Fruit fly (Drosophila melanogaster) whole organism, embryonic: ENCODE results near the gene yellow-e3.

Source experiments
- Abd-B ChIP-seq: fragments of 200-800 bp; sonication (Bioruptor generic); optimal IDR thresholded peaks from 2 replicates; lab custom pipeline; 2018; ENCODE audit warnings: missing biosample characterization, mild to moderate bottlenecking, missing genetic modification characterization, moderate library complexity
- Awh ChIP-seq: fragments of 200-800 bp; sonication (Bioruptor generic); IDR thresholded peaks from 2 replicates; pipeline ENCODE4, ENCODE4 v1.3.6; 2022; ENCODE audit warnings: missing biosample characterization, missing genetic modification characterization
- BEAF-32 ChIP-seq: fragments of 200-800 bp; sonication (Bioruptor generic); optimal IDR thresholded peaks from 3 replicates; lab custom pipeline; 2017; ENCODE audit warnings: missing biosample characterization, missing genetic modification characterization, mild to moderate bottlenecking, moderate library complexity, missing genetic modification reagents
- CG10267 ChIP-seq: fragments of 200-800 bp; sonication (Bioruptor generic); optimal IDR thresholded peaks from 2 replicates; lab custom pipeline; 2018; ENCODE audit warnings: missing biosample characterization, mild to moderate bottlenecking, missing genetic modification characterization, moderate library complexity
- CG11560 ChIP-seq: fragments of 200-800 bp; sonication (Bioruptor generic); IDR thresholded peaks from 3 replicates; pipeline ENCODE4 v1.3.6; 2022; ENCODE audit warnings: missing biosample characterization, missing genetic modification characterization
- CG1233 ChIP-seq: fragments of 200-800 bp; sonication (Bioruptor generic); optimal IDR thresholded peaks from 4 replicates; lab custom pipeline; 2018; ENCODE audit warnings: missing biosample characterization, mild to moderate bottlenecking, missing genetic modification characterization
- CG13296 ChIP-seq: fragments of 200-800 bp; sonication (Bioruptor generic); optimal IDR thresholded peaks from 3 replicates; lab custom pipeline; 2018; ENCODE audit warnings: missing biosample characterization, mild to moderate bottlenecking, missing genetic modification characterization
- CG14441 ChIP-seq: fragments of 200-800 bp; sonication (Bioruptor generic); IDR thresholded peaks from 2 replicates; pipeline ENCODE4 v1.3.6; 2022; ENCODE audit warnings: missing biosample characterization, missing genetic modification characterization
- CG14965 ChIP-seq: fragments of 200-800 bp; sonication (Bioruptor generic); optimal IDR thresholded peaks from 2 replicates; lab custom pipeline; 2016; ENCODE audit warnings: missing biosample characterization, missing genetic modification characterization, borderline replicate concordance
- CG17361 ChIP-seq: fragments of 200-800 bp; sonication (Bioruptor generic); IDR thresholded peaks from 3 replicates; pipeline ENCODE4 v1.3.6; 2022; ENCODE audit warnings: missing biosample characterization, missing genetic modification characterization
- CG17912 ChIP-seq: fragments of 200-800 bp; sonication (Bioruptor generic); optimal IDR thresholded peaks from 2 replicates; lab custom pipeline; 2018; ENCODE audit warnings: missing biosample characterization, mild to moderate bottlenecking, missing genetic modification characterization
- CG18599 ChIP-seq: fragments of 200-800 bp; sonication (Bioruptor generic); optimal IDR thresholded peaks from 3 replicates; lab custom pipeline; 2017; ENCODE audit warnings: missing biosample characterization, missing genetic modification characterization, mild to moderate bottlenecking, moderate library complexity, missing genetic modification reagents
- CG2889 ChIP-seq: fragments of 200-800 bp; sonication (Bioruptor generic); IDR thresholded peaks from 3 replicates; pipeline ENCODE4 v1.3.6; 2022; ENCODE audit warnings: missing biosample characterization, missing genetic modification characterization
- CG33213 ChIP-seq: fragments of 200-800 bp; sonication (Bioruptor generic); optimal IDR thresholded peaks from 3 replicates; lab custom pipeline; 2016; ENCODE audit warnings: missing biosample characterization, missing genetic modification characterization
- CG3726 ChIP-seq: fragments of 200-800 bp; sonication (Bioruptor generic); IDR thresholded peaks from 3 replicates; pipeline ENCODE4, ENCODE4 v1.3.6; 2022; ENCODE audit warnings: missing biosample characterization, missing genetic modification characterization
- CG42726 ChIP-seq: fragments of 200-800 bp; sonication (Bioruptor generic); IDR thresholded peaks from 2 replicates; pipeline ENCODE4 v1.3.6; 2022; ENCODE audit warnings: missing biosample characterization, missing genetic modification characterization; ENCODE audit not compliant: partially characterized antibody
- CG4424 ChIP-seq: fragments of 200-800 bp; sonication (Bioruptor generic); optimal IDR thresholded peaks from 3 replicates; lab custom pipeline; 2016; ENCODE audit warnings: missing biosample characterization, missing genetic modification characterization
- CG4707 ChIP-seq: fragments of 200-800 bp; sonication (Bioruptor generic); optimal IDR thresholded peaks from 2 replicates; lab custom pipeline; 2018; ENCODE audit warnings: missing biosample characterization, mild to moderate bottlenecking, missing genetic modification characterization, moderate library complexity
- CG4730 ChIP-seq: fragments of 200-800 bp; sonication (Bioruptor generic); IDR thresholded peaks from 2 replicates; pipeline ENCODE4 v1.3.6; 2022; ENCODE audit warnings: missing biosample characterization, missing genetic modification characterization
- CG6689 ChIP-seq: fragments of 200-800 bp; sonication (Bioruptor generic); IDR thresholded peaks from 2 replicates; pipeline ENCODE4 v1.3.6; 2022; ENCODE audit warnings: missing biosample characterization, missing genetic modification characterization
- CG6854 ChIP-seq: fragments of 200-800 bp; sonication (Bioruptor generic); optimal IDR thresholded peaks from 3 replicates; lab custom pipeline; 2017; ENCODE audit warnings: missing biosample characterization, mild to moderate bottlenecking, missing genetic modification characterization
- E2f1 ChIP-seq: fragments of 200-800 bp; sonication (Bioruptor generic); IDR thresholded peaks from 2 replicates; pipeline ENCODE4 v1.3.6; 2022; ENCODE audit warnings: missing biosample characterization, missing genetic modification characterization
- Ets65A ChIP-seq: fragments of 200-800 bp; sonication (Bioruptor generic); peaks from one replicate; lab custom pipeline; 2016; ENCODE audit warnings: missing biosample characterization, missing genetic modification characterization
- Gsc ChIP-seq: fragments of 200-800 bp; sonication (Bioruptor generic); IDR thresholded peaks from 2 replicates; pipeline ENCODE4 v1.3.6; 2022; ENCODE audit warnings: missing biosample characterization, missing genetic modification characterization
- HLH3B ChIP-seq: fragments of 200-800 bp; sonication (Bioruptor generic); IDR thresholded peaks from 2 replicates; pipeline ENCODE4 v1.3.6; 2022; ENCODE audit warnings: missing biosample characterization, missing genetic modification characterization
- HLH54F ChIP-seq: fragments of 200-800 bp; sonication (Bioruptor generic); optimal IDR thresholded peaks from 3 replicates; lab custom pipeline; 2016; ENCODE audit warnings: missing biosample characterization, missing genetic modification characterization
- HLHmδ ChIP-seq: fragments of 200-800 bp; sonication (Bioruptor generic); optimal IDR thresholded peaks from 2 replicates; lab custom pipeline; 2018; ENCODE audit warnings: missing biosample characterization, mild to moderate bottlenecking, missing genetic modification characterization, moderate library complexity
- Oaz ChIP-seq: fragments of 200-800 bp; sonication (Bioruptor generic); IDR thresholded peaks from 2 replicates; pipeline ENCODE4 v1.3.6; 2022; ENCODE audit warnings: missing biosample characterization, missing genetic modification characterization
- Stat92E ChIP-seq, 3 experiments: fragments of >200 bp in 2 of 3; fragments of 200-800 bp in 1 of 3; sonication (Bioruptor generic) in 1 of 3; optimal IDR thresholded peaks; 2 replicates each; lab custom pipeline; 2017 to 2019; ENCODE audit warnings: missing biosample characterization in 3 of 3, missing genetic modification characterization in 3 of 3, mild to moderate bottlenecking in 1 of 3, moderate library complexity in 1 of 3
- amos ChIP-seq: fragments of 200-800 bp; sonication (Bioruptor generic); IDR thresholded peaks from 2 replicates; pipeline ENCODE4 v1.3.6; 2022; ENCODE audit warnings: missing biosample characterization, missing genetic modification characterization; ENCODE audit not compliant: partially characterized antibody
- br ChIP-seq: fragments of >200 bp; optimal IDR thresholded peaks from 2 replicates; lab custom pipeline; 2017
- bsh ChIP-seq, 2 experiments: fragments of 200-800 bp; sonication (Bioruptor generic); optimal IDR thresholded peaks; 2 replicates each; lab custom pipeline; 2017 to 2018; ENCODE audit warnings: mild to moderate bottlenecking in 2 of 2, missing biosample characterization in 2 of 2, missing genetic modification characterization in 2 of 2, moderate library complexity in 1 of 2
- chm ChIP-seq: fragments of 200-800 bp; sonication (Bioruptor generic); IDR thresholded peaks from 2 replicates; pipeline ENCODE4 v1.3.6; 2022; ENCODE audit warnings: missing biosample characterization, missing genetic modification characterization
- corto ChIP-seq: fragments of 200-800 bp; sonication (Bioruptor generic); optimal IDR thresholded peaks from 2 replicates; lab custom pipeline; 2016; ENCODE audit warnings: missing biosample characterization, mild to moderate bottlenecking, missing genetic modification characterization, moderate library complexity
- crp ChIP-seq, 2 experiments: fragments of 200-800 bp; sonication (Bioruptor generic); optimal IDR thresholded peaks; 2 replicates in 1 of 2; 3 replicates in 1 of 2; lab custom pipeline; 2017; ENCODE audit warnings: missing biosample characterization in 2 of 2, missing genetic modification characterization in 2 of 2, mild to moderate bottlenecking in 1 of 2, moderate library complexity in 1 of 2
- dm ChIP-seq: fragments of 200-800 bp; sonication (Bioruptor generic); optimal IDR thresholded peaks from 3 replicates; lab custom pipeline; 2016; ENCODE audit warnings: missing biosample characterization, missing genetic modification characterization
- ftz-f1 ChIP-seq: fragments of 200-800 bp; sonication (Bioruptor generic); optimal IDR thresholded peaks from 2 replicates; lab custom pipeline; 2016; ENCODE audit warnings: missing biosample characterization, missing genetic modification characterization
- hb ChIP-seq: fragments of 200-800 bp; sonication (Bioruptor generic); IDR thresholded peaks from 3 replicates; pipeline ENCODE4 v1.3.6; 2022; ENCODE audit warnings: missing biosample characterization, missing genetic modification characterization; ENCODE audit not compliant: partially characterized antibody
- kay ChIP-seq: fragments of 200-800 bp; sonication (Bioruptor generic); optimal IDR thresholded peaks from 2 replicates; lab custom pipeline; 2016; ENCODE audit warnings: missing biosample characterization, missing genetic modification characterization
- maf-S ChIP-seq: fragments of 200-800 bp; sonication (Bioruptor generic); optimal IDR thresholded peaks from 2 replicates; lab custom pipeline; 2016; ENCODE audit warnings: missing biosample characterization, missing genetic modification characterization
- otp ChIP-seq: fragments of 200-800 bp; sonication (Bioruptor generic); IDR thresholded peaks from 3 replicates; pipeline ENCODE4, ENCODE4 v1.3.6; 2022; ENCODE audit warnings: missing biosample characterization, missing genetic modification characterization
- p53 ChIP-seq: fragments of 200-800 bp; sonication (Bioruptor generic); optimal IDR thresholded peaks from 2 replicates; lab custom pipeline; 2016; ENCODE audit warnings: missing biosample characterization, missing genetic modification characterization
- pho ChIP-seq: fragments of 200-800 bp; sonication (Bioruptor generic); optimal IDR thresholded peaks from 2 replicates; lab custom pipeline; 2016; ENCODE audit warnings: missing biosample characterization, missing genetic modification characterization
- pzg ChIP-seq: fragments of 200-800 bp; sonication (Bioruptor generic); optimal IDR thresholded peaks from 3 replicates; lab custom pipeline; 2018; ENCODE audit warnings: missing biosample characterization, mild to moderate bottlenecking, missing genetic modification characterization, moderate library complexity
- salm ChIP-seq: fragments of 200-800 bp; sonication (Bioruptor generic); optimal IDR thresholded peaks from 2 replicates; lab custom pipeline; 2018; ENCODE audit warnings: missing biosample characterization, mild to moderate bottlenecking, missing genetic modification characterization
- sens ChIP-seq: fragments of 200-800 bp; sonication (Bioruptor generic); peaks from one replicate; lab custom pipeline; 2016; ENCODE audit warnings: missing biosample characterization, missing genetic modification characterization
- shn ChIP-seq: fragments of 200-800 bp; sonication (Bioruptor generic); optimal IDR thresholded peaks from 3 replicates; lab custom pipeline; 2016; ENCODE audit warnings: missing biosample characterization, missing genetic modification characterization
- tap ChIP-seq: fragments of 200-800 bp; optimal IDR thresholded peaks from 3 replicates; lab custom pipeline; 2019; ENCODE audit warnings: missing biosample characterization, mild to moderate bottlenecking, missing genetic modification characterization, moderate library complexity
- tup ChIP-seq: fragments of 200-800 bp; sonication (Bioruptor generic); optimal IDR thresholded peaks from 2 replicates; lab custom pipeline; 2016; ENCODE audit warnings: missing biosample characterization, mild to moderate bottlenecking, missing genetic modification characterization, moderate library complexity
- zf30C ChIP-seq: fragments of 200-800 bp; sonication (Bioruptor generic); optimal IDR thresholded peaks from 3 replicates; lab custom pipeline; 2018; ENCODE audit warnings: missing biosample characterization, mild to moderate bottlenecking, missing genetic modification characterization

The yellow-e3 gene

DNA sequence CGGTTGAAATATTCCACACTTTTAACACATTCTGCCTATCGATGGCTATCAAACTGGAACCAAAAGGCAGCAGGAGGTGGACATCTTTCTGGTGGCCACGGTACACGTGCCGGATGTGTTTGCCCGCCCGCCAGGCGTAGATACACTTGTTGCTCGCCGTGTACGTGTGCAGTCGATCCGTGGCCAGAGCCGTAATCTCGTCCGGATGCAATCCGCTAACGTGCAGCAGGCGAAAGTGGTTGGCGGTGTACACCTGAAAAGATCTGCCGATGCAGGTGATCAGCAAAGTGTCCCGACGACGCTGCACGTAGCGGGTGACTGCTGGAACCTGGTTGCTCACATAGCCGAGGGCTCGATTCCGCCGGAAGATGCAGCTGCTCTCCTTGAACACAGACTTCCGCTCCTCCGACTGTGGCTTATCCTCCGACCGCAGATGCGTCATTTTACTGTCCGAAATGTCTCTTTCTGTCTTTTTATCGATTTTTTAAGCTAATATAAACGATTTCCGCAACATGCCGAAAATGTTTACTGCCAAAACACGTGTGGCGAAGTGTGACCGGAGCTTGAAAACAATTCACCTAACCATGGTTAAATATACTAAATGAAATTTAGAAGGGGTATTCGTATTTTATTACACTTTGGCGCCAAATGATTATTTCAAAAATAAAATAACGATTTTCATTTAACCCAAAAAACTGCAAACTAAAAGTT is 16.4 kb downstream of the yellow-e3 start, which contains the start of gene CG9799 (continued):
- TF ChIP-seq salm (tag; lab: Kevin White, UChicago) (no peak), CG10267 (tag; lab: Kevin White, UChicago) (peak; percentile 22), otp (GFP tag; lab: Robert Waterston, UW) (no peak), Awh (GFP tag; lab: Robert Waterston, UW) (peak; percentile 50; the same call in 1 of the 2 replicates), maf-S (no peak), CG11560 (tag; lab: Robert Waterston, UW) (no peak), tap (tag; lab: Kevin White, UChicago) (no peak), zf30C (GFP tag; lab: Kevin White, UChicago) (no peak), Stat92E (GFP tag; optimal IDR thresholded peaks at IDR 0.05; lab: Kevin White, UChicago) (no peak), CG2889 (GFP tag; lab: Robert Waterston, UW) (0 out of 3 replicates have a peak, but pooled peaks have one; percentile 14), Abd-B (peak; percentile 51), CG42726 (GFP tag; lab: Robert Waterston, UW) (no peak), shn (no peak), CG13296 (GFP tag; lab: Kevin White, UChicago) (no peak), dm (peak; percentile 92), ftz-f1 (GFP tag; lab: Kevin White, UChicago) (no peak), bsh (GFP tag; optimal IDR thresholded peaks at IDR 0.05; lab: Kevin White, UChicago) (no peak), CG14441 (no peak; the same call in 1 of the 2 replicates), kay (GFP tag; lab: Kevin White, UChicago) (no peak), HLH54F (GFP tag; lab: Kevin White, UChicago) (no peak), pho (GFP tag; lab: Kevin White, UChicago) (no peak), CG3726 (GFP tag; lab: Robert Waterston, UW) (no peak), hb (GFP tag; lab: Robert Waterston, UW) (no peak), CG17912 (GFP tag; lab: Kevin White, UChicago) (no peak), pzg (GFP tag; lab: Kevin White, UChicago) (peak; percentile 72), CG1233 (no peak), corto (GFP tag; lab: Kevin White, UChicago) (no peak), E2f1 (GFP tag; lab: Robert Waterston, UW) (no peak), Ets65A (no peak), CG17361 (GFP tag; lab: Robert Waterston, UW) (no peak), CG6689 (GFP tag; lab: Robert Waterston, UW) (no peak), amos (GFP tag; lab: Robert Waterston, UW) (no peak), CG14965 (GFP tag; lab: Kevin White, UChicago) (no peak), p53 (no peak), CG33213 (no peak), chm (GFP tag; lab: Robert Waterston, UW) (no peak), br (lab: Kevin White, UChicago) (no peak), Oaz (GFP tag; lab: Robert Waterston, UW) (no peak), CG4730 (GFP tag; lab: Robert Waterston, UW) (no peak), crp (GFP tag; optimal IDR thresholded peaks at IDR 0.05; lab: Kevin White, UChicago) (peak in 1 of 2 experiments; percentile 54), CG4424 (no peak), BEAF-32 (GFP tag; lab: Kevin White, UChicago) (peak; percentile 24), CG6854 (GFP tag; lab: Kevin White, UChicago) (no peak), HLH3B (GFP tag; lab: Robert Waterston, UW) (no peak), HLHmδ (GFP tag; lab: Kevin White, UChicago) (no peak), Gsc (GFP tag; lab: Robert Waterston, UW) (no peak), sens (GFP tag; lab: Kevin White, UChicago) (peak; percentile 36), CG18599 (no peak), tup (GFP tag; lab: Kevin White, UChicago) (no peak), CG4707 (GFP tag; lab: Kevin White, UChicago) (no peak)
